Worm (Caenorhabditis elegans) whole organism, L4/young adult: ENCODE results near the gene gmeb-3.

ENCODE experiments used
- W03F9.2 ChIP-seq: fragments of 150-350 bp; optimal IDR thresholded peaks from 2 replicates; lab custom pipeline; 2014; ENCODE audit warnings: missing biosample characterization, missing genetic modification characterization
- dao-5 ChIP-seq: sonication (generic microtip); optimal IDR thresholded peaks from 2 replicates; lab custom pipeline; 2016; ENCODE audit warnings: missing genotype, missing genetic modification characterization, moderate library complexity, missing compliant biosample characterization
- him-1 ChIP-seq: sonication (generic microtip); optimal IDR thresholded peaks from 2 replicates; lab custom pipeline; 2016; ENCODE audit warnings: missing genotype, missing genetic modification reagents, missing genetic modification characterization, missing compliant biosample characterization

DNA sequence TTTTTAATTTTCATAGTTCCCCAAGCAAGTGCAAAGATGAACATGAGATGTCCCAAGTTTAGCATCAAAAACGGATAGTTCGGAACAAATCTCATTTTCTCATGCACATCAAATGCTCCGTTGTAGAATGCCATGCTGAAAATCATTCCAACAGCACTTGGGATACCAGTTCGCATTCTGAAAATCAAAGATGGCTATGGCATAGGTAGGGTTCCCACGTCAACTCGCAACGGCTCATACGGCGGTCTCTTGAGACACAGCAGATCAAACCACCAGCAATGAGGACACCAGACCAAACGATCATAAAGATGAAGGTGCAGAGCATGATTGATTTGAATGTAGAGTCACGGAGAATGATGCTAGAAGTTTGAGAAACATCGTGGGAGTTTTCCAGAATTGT is 34.8 kb downstream of the gmeb-3 start:
- no peak for TF ChIP-seq him-1
- TF ChIP-seq dao-5 (tag; lab: Kevin White, UChicago) = no peak
- TF ChIP-seq W03F9.2 = no peak
